Fruit fly (Drosophila melanogaster): ENCODE data around the gene CG43322.
A peak's percentile ranks its signal among the peaks of the same experiment; 100 is the strongest.

CG43322 gene

dm6 chr2L:7047703-7048102, 34.5 kb downstream of the CG43322 start:
- TF ChIP-seq noc (tag; optimal IDR thresholded peaks at IDR 0.05): peak; percentile 67

dm6 chr2L:7049009-7049647, 35.9 kb downstream of the CG43322 start:
- TF ChIP-seq noc (tag; optimal IDR thresholded peaks at IDR 0.05): peak; percentile 60

dm6 chr2L:7049680-7050289, 36.6 kb downstream of the CG43322 start:
- no peak for TF ChIP-seq noc (tag; optimal IDR thresholded peaks at IDR 0.05)

- no peak for TF ChIP-seq noc (tag; optimal IDR thresholded peaks at IDR 0.05)
Measured at dm6 chr2L:7050492-7051182, 37.4 kb downstream of the CG43322 start.

- no peak for TF ChIP-seq noc (tag; optimal IDR thresholded peaks at IDR 0.05)
Measured at dm6 chr2L:7051740-7052139, 38.5 kb downstream of the CG43322 start.

- TF ChIP-seq noc (tag; optimal IDR thresholded peaks at IDR 0.05): no peak
Measured at dm6 chr2L:7056189-7056926, 43.2 kb downstream of the CG43322 start, which contains the start of gene Mnn1. Gene Mnn1, plus strand, starts transcription at chr2L:7056301.

dm6 chr2L:7060751-7061150, 47.6 kb downstream of the CG43322 start, which contains the start of gene Mst27D:
Gene Mst27D, minus strand, starts transcription at chr2L:7060851.
- no peak for TF ChIP-seq noc (tag; optimal IDR thresholded peaks at IDR 0.05)

dm6 chr2L:7063721-7064179, 50.6 kb downstream of the CG43322 start, which contains the start of gene Sem1:
Gene Sem1, plus strand, starts transcription at chr2L:7063986.
- no peak for TF ChIP-seq noc (tag; optimal IDR thresholded peaks at IDR 0.05)

Measured in whole organism, larva.